Worm (Caenorhabditis elegans): ENCODE measurements around the gene clc-31.

DNA sequence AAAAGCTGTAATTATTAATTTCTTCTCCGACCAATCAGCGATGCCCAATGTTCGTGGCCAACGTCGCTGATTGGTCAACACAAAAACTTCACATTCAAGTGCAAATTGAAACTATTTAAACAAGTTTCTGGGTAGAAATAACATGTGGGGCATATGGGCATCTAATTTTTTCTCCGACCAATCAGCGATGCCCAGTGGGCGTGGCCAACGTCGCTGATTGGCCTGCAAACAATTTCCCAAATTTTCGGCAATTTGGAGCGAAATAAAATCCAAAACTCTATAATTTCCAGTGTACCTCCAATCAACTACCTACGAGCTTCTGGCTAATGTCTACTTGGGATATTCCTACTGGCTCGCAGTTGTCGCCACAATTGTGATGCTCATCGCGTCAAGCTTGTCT is 958 bp downstream of the clc-31 start:
- TF ChIP-seq ztf-11 (tag; optimal IDR thresholded peaks at IDR 0.05) (no peak), unc-39 (tag; optimal IDR thresholded peaks at IDR 0.05) (no peak), hif-1 (tag; optimal IDR thresholded peaks at IDR 0.05) (no peak), ceh-82 (tag; optimal IDR thresholded peaks at IDR 0.05) (no peak)

All from whole organism, L4 larva.